Fruit fly (Drosophila melanogaster) whole organism, embryonic: ENCODE results near the gene VhaPPA1-2.

Source experiments
- Adf1 ChIP-seq: fragments of 200-800 bp; sonication (Bioruptor generic); IDR thresholded peaks from 2 replicates; pipeline ENCODE4 v1.3.6; 2022; ENCODE audit warnings: missing biosample characterization, missing genetic modification characterization
- CG10565 ChIP-seq: fragments of 200-800 bp; sonication (Bioruptor generic); optimal IDR thresholded peaks from 3 replicates; lab custom pipeline; 2016; ENCODE audit warnings: missing biosample characterization, mild to moderate bottlenecking, missing genetic modification characterization
- CG11247 ChIP-seq: fragments of 200-800 bp; sonication (Bioruptor generic); IDR thresholded peaks from 2 replicates; pipeline ENCODE4 v1.3.6; 2022; ENCODE audit warnings: missing biosample characterization, missing genetic modification characterization
- CG12299 ChIP-seq: fragments of 200-800 bp; sonication (Bioruptor generic); optimal IDR thresholded peaks from 2 replicates; lab custom pipeline; 2018; ENCODE audit warnings: missing biosample characterization, mild to moderate bottlenecking, missing genetic modification characterization
- CG13296 ChIP-seq: fragments of 200-800 bp; sonication (Bioruptor generic); optimal IDR thresholded peaks from 3 replicates; lab custom pipeline; 2018; ENCODE audit warnings: missing biosample characterization, mild to moderate bottlenecking, missing genetic modification characterization
- CG15011 ChIP-seq: fragments of 200-800 bp; sonication (Bioruptor generic); optimal IDR thresholded peaks from 3 replicates; lab custom pipeline; 2018; ENCODE audit warnings: missing biosample characterization, mild to moderate bottlenecking, missing genetic modification characterization
- CG15269 ChIP-seq: fragments of 200-800 bp; sonication (Bioruptor generic); optimal IDR thresholded peaks from 2 replicates; lab custom pipeline; 2018; ENCODE audit warnings: missing biosample characterization, mild to moderate bottlenecking, missing genetic modification characterization, moderate library complexity
- CG1529 ChIP-seq: fragments of 200-800 bp; sonication (Bioruptor generic); optimal IDR thresholded peaks from 3 replicates; lab custom pipeline; 2018; ENCODE audit warnings: missing biosample characterization, missing genetic modification characterization
- CG1602 ChIP-seq: fragments of 200-800 bp; sonication (Bioruptor generic); optimal IDR thresholded peaks from 3 replicates; lab custom pipeline; 2016; ENCODE audit warnings: missing biosample characterization, missing genetic modification characterization
- CG2116 ChIP-seq: fragments of 200-800 bp; sonication (Bioruptor generic); optimal IDR thresholded peaks from 3 replicates; lab custom pipeline; 2018; ENCODE audit warnings: missing biosample characterization, mild to moderate bottlenecking, missing genetic modification characterization
- CG2678 ChIP-seq: fragments of 200-800 bp; sonication (Bioruptor generic); optimal IDR thresholded peaks from 3 replicates; lab custom pipeline; 2019; ENCODE audit warnings: missing biosample characterization, mild to moderate bottlenecking, missing genetic modification characterization, moderate library complexity
- CG30431 ChIP-seq: fragments of 200-800 bp; sonication (Bioruptor generic); optimal IDR thresholded peaks from 2 replicates; lab custom pipeline; 2017; ENCODE audit warnings: missing biosample characterization, missing genetic modification characterization
- CG32767 ChIP-seq: fragments of 200-800 bp; sonication (Bioruptor generic); IDR thresholded peaks from 2 replicates; pipeline ENCODE4 v1.3.6; 2022; ENCODE audit warnings: missing biosample characterization, missing genetic modification characterization
- CG33213 ChIP-seq: fragments of 200-800 bp; sonication (Bioruptor generic); optimal IDR thresholded peaks from 3 replicates; lab custom pipeline; 2016; ENCODE audit warnings: missing biosample characterization, missing genetic modification characterization
- CG6272 ChIP-seq: fragments of 200-800 bp; sonication (Bioruptor generic); IDR thresholded peaks from 2 replicates; pipeline ENCODE4 v1.3.6; 2022; ENCODE audit warnings: missing biosample characterization, missing genetic modification characterization
- CG6689 ChIP-seq: fragments of 200-800 bp; sonication (Bioruptor generic); IDR thresholded peaks from 2 replicates; pipeline ENCODE4 v1.3.6; 2022; ENCODE audit warnings: missing biosample characterization, missing genetic modification characterization
- CG7928 ChIP-seq: fragments of 200-800 bp; sonication (Bioruptor generic); optimal IDR thresholded peaks from 2 replicates; lab custom pipeline; 2017; ENCODE audit warnings: missing biosample characterization, mild to moderate bottlenecking, missing genetic modification characterization
- CG8359 ChIP-seq: fragments of 200-800 bp; sonication (Bioruptor generic); optimal IDR thresholded peaks from 2 replicates; lab custom pipeline; 2017; ENCODE audit warnings: missing biosample characterization, mild to moderate bottlenecking, missing genetic modification characterization, borderline replicate concordance
- CG8765 ChIP-seq: fragments of 200-800 bp; sonication (Bioruptor generic); IDR thresholded peaks from 2 replicates; pipeline ENCODE4 v1.3.6; 2022; ENCODE audit warnings: missing biosample characterization, missing genetic modification characterization
- CG9797 ChIP-seq: fragments of 200-800 bp; sonication (Bioruptor generic); optimal IDR thresholded peaks from 3 replicates; lab custom pipeline; 2018; ENCODE audit warnings: missing biosample characterization, mild to moderate bottlenecking, missing genetic modification characterization
- CkIIα-i1 ChIP-seq: fragments of 200-800 bp; sonication (Bioruptor generic); IDR thresholded peaks from 2 replicates; pipeline ENCODE4 v1.3.6; 2022; ENCODE audit warnings: missing biosample characterization, missing genetic modification characterization
- CrebB ChIP-seq: fragments of 200-800 bp; sonication (Bioruptor generic); optimal IDR thresholded peaks from 3 replicates; lab custom pipeline; 2018; ENCODE audit warnings: missing biosample characterization, mild to moderate bottlenecking, missing genetic modification characterization
- Dll ChIP-seq: fragments of 200-800 bp; sonication (Bioruptor generic); IDR thresholded peaks from 4 replicates; pipeline ENCODE4 v1.3.6; 2022; ENCODE audit warnings: missing biosample characterization, missing genetic modification characterization; ENCODE audit not compliant: partially characterized antibody
- Dp ChIP-seq: fragments of 200-800 bp; sonication (Bioruptor generic); optimal IDR thresholded peaks from 2 replicates; lab custom pipeline; 2018; ENCODE audit warnings: missing biosample characterization, mild to moderate bottlenecking, missing genetic modification characterization, moderate library complexity
- Drgx ChIP-seq: fragments of 200-800 bp; sonication (Bioruptor generic); IDR thresholded peaks from 2 replicates; pipeline ENCODE4 v1.3.6; 2022; ENCODE audit warnings: missing biosample characterization, missing genetic modification characterization
- Fer3 ChIP-seq: fragments of 200-800 bp; sonication (Bioruptor generic); optimal IDR thresholded peaks from 2 replicates; lab custom pipeline; 2018; ENCODE audit warnings: missing biosample characterization, mild to moderate bottlenecking, missing genetic modification characterization, moderate library complexity
- Gug ChIP-seq: fragments of 200-800 bp; sonication (Bioruptor generic); IDR thresholded peaks from 4 replicates; pipeline ENCODE4 v1.3.6; 2022; ENCODE audit warnings: missing biosample characterization, missing genetic modification characterization
- HHEX ChIP-seq: fragments of 200-800 bp; sonication (Bioruptor generic); optimal IDR thresholded peaks from 3 replicates; lab custom pipeline; 2017; ENCODE audit warnings: missing biosample characterization, mild to moderate bottlenecking, missing genetic modification characterization, missing genetic modification reagents
- HmgZ ChIP-seq: fragments of 200-800 bp; sonication (Bioruptor generic); optimal IDR thresholded peaks from 2 replicates; lab custom pipeline; 2018; ENCODE audit warnings: missing biosample characterization, mild to moderate bottlenecking, missing genetic modification characterization
- Spps ChIP-seq: fragments of 200-800 bp; sonication (Bioruptor generic); optimal IDR thresholded peaks from 2 replicates; lab custom pipeline; 2018; ENCODE audit warnings: missing biosample characterization, mild to moderate bottlenecking, missing genetic modification characterization
- Sry-β ChIP-seq: fragments of 200-800 bp; sonication (Bioruptor generic); optimal IDR thresholded peaks from 2 replicates; lab custom pipeline; 2018; ENCODE audit warnings: missing biosample characterization, mild to moderate bottlenecking, missing genetic modification characterization, moderate library complexity
- Vsx1 ChIP-seq: fragments of 200-800 bp; sonication (Bioruptor generic); optimal IDR thresholded peaks from 2 replicates; lab custom pipeline; 2017; ENCODE audit warnings: missing biosample characterization, mild to moderate bottlenecking, missing genetic modification characterization, missing genetic modification reagents
- bigmax ChIP-seq: fragments of 200-800 bp; sonication (Bioruptor generic); optimal IDR thresholded peaks from 2 replicates; lab custom pipeline; 2018; ENCODE audit warnings: missing biosample characterization, mild to moderate bottlenecking, missing genetic modification characterization
- cg ChIP-seq: fragments of 200-800 bp; sonication (Bioruptor generic); optimal IDR thresholded peaks from 3 replicates; lab custom pipeline; 2019; ENCODE audit warnings: missing biosample characterization, mild to moderate bottlenecking, missing genetic modification characterization, moderate library complexity
- dimm ChIP-seq: fragments of 200-800 bp; sonication (Bioruptor generic); IDR thresholded peaks from 2 replicates; pipeline ENCODE4 v1.3.6; 2022; ENCODE audit warnings: missing biosample characterization, missing genetic modification characterization
- dmrt11E ChIP-seq: fragments of 200-800 bp; sonication (Bioruptor generic); optimal IDR thresholded peaks from 3 replicates; lab custom pipeline; 2018; ENCODE audit warnings: missing biosample characterization, mild to moderate bottlenecking, missing genetic modification characterization, moderate library complexity
- dmrt99B ChIP-seq: fragments of 200-800 bp; sonication (Bioruptor generic); optimal IDR thresholded peaks from 2 replicates; lab custom pipeline; 2018; ENCODE audit warnings: missing biosample characterization, mild to moderate bottlenecking, missing genetic modification characterization, moderate library complexity
- dpn ChIP-seq, 2 experiments: fragments of 200-800 bp; sonication (Bioruptor generic); optimal IDR thresholded peaks; 3 replicates each; lab custom pipeline; 2016; ENCODE audit warnings: missing biosample characterization in 2 of 2, missing genetic modification characterization in 2 of 2
- knrl ChIP-seq: fragments of 200-800 bp; sonication (Bioruptor generic); IDR thresholded peaks from 3 replicates; pipeline ENCODE4 v1.3.6; 2022; ENCODE audit warnings: missing biosample characterization, missing genetic modification characterization; ENCODE audit not compliant: partially characterized antibody
- maf-S ChIP-seq: fragments of 200-800 bp; sonication (Bioruptor generic); optimal IDR thresholded peaks from 2 replicates; lab custom pipeline; 2016; ENCODE audit warnings: missing biosample characterization, missing genetic modification characterization
- mam ChIP-seq: fragments of 200-800 bp; sonication (Bioruptor generic); optimal IDR thresholded peaks from 3 replicates; lab custom pipeline; 2016; ENCODE audit warnings: missing biosample characterization, missing genetic modification characterization
- nerfin-1 ChIP-seq: fragments of 200-800 bp; sonication (Bioruptor generic); optimal IDR thresholded peaks from 3 replicates; lab custom pipeline; 2019; ENCODE audit warnings: missing biosample characterization, mild to moderate bottlenecking, missing genetic modification characterization, moderate library complexity
- odd ChIP-seq: fragments of 200-800 bp; sonication (Bioruptor generic); optimal IDR thresholded peaks from 2 replicates; lab custom pipeline; 2017; ENCODE audit warnings: missing biosample characterization, mild to moderate bottlenecking, missing genetic modification characterization
- peb ChIP-seq: fragments of 200-800 bp; sonication (Bioruptor generic); IDR thresholded peaks from 2 replicates; pipeline ENCODE4 v1.3.6; 2022; ENCODE audit warnings: missing biosample characterization, missing genetic modification characterization
- run ChIP-seq: fragments of 200-800 bp; sonication (Bioruptor generic); optimal IDR thresholded peaks from 3 replicates; lab custom pipeline; 2018; ENCODE audit warnings: missing biosample characterization, mild to moderate bottlenecking, missing genetic modification characterization
- ssp ChIP-seq: fragments of 200-800 bp; sonication (Bioruptor generic); IDR thresholded peaks from 2 replicates; pipeline ENCODE4 v1.3.6; 2022; ENCODE audit warnings: missing biosample characterization, missing genetic modification characterization
- tgo ChIP-seq: fragments of 200-800 bp; sonication (Bioruptor generic); IDR thresholded peaks from 3 replicates; pipeline ENCODE4 v1.3.6; 2022; ENCODE audit warnings: missing biosample characterization, missing genetic modification characterization
- vnd ChIP-seq: fragments of 200-800 bp; sonication (Bioruptor generic); IDR thresholded peaks from 3 replicates; pipeline ENCODE4 v1.3.6; 2022; ENCODE audit warnings: missing biosample characterization, missing genetic modification characterization; ENCODE audit not compliant: partially characterized antibody
- wor ChIP-seq: fragments of 200-800 bp; sonication (Bioruptor generic); IDR thresholded peaks from 2 replicates; pipeline ENCODE4 v1.3.6; 2022; ENCODE audit warnings: missing biosample characterization, missing genetic modification characterization
- yki ChIP-seq: fragments of >200 bp; optimal IDR thresholded peaks from 3 replicates; lab custom pipeline; 2018

The VhaPPA1-2 gene

DNA sequence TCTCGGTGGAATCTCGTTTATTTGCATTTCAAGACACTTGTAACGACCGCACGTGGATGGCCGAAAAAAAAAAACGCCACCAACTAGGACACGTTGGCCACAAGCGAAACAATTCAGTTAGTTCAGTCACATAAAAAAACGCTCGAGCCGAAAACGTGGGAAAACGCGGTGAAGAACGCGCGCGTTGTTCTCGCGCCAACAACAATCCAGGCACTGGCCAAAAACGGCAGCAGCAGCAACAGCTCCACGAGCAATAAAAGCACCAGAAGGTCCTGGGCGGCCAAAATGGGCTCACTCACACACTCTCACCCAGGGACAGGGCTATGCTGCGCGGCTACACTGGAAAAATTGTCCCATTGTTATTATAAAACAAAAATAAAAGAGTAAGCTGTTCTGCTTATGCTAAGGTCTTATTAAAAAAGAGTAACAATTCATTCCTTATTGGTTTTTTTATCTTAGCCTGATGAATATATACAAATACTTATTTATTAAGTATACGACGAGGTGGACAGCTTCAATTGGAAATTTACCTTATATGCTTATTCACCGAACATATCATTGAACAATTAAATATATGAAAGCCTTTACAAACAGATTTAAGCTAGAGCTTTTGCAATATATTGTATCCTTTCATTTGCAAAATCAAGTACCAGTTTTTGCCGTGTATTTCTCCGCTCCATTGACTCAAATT, 24.7 kb downstream of the VhaPPA1-2 start, which contains the start of gene btsz (continued):
- TF ChIP-seq CG1529 (GFP tag; lab: Kevin White, UChicago) (no peak), yki (lab: Kevin White, UChicago) (no peak), CG6689 (GFP tag; lab: Robert Waterston, UW) (0 out of 2 replicates have a peak, but pooled peaks have one; percentile 31), odd (GFP tag; lab: Kevin White, UChicago) (peak; percentile 22), maf-S (no peak), CrebB (tag; lab: Kevin White, UChicago) (no peak), Adf1 (no peak), knrl (GFP tag; lab: Robert Waterston, UW) (no peak), CG7928 (no peak), CG6272 (GFP tag; lab: Robert Waterston, UW) (no peak), dpn (GFP tag; optimal IDR thresholded peaks at IDR 0.05; lab: Kevin White, UChicago) (no peak), Sry-β (no peak), Vsx1 (no peak), dimm (no peak), wor (GFP tag; lab: Robert Waterston, UW) (no peak), Fer3 (tag; lab: Kevin White, UChicago) (peak; percentile 10), mam (GFP tag; lab: Kevin White, UChicago) (peak; percentile 21), HHEX (GFP tag; lab: Kevin White, UChicago) (peak; percentile 55), dmrt99B (peak; percentile 75), ssp (GFP tag; lab: Robert Waterston, UW) (no peak), CG15269 (tag; lab: Kevin White, UChicago) (peak; percentile 53), CG32767 (GFP tag; lab: Robert Waterston, UW) (no peak), CG9797 (GFP tag; lab: Kevin White, UChicago) (no peak), CG11247 (GFP tag; lab: Robert Waterston, UW) (no peak), CG2116 (peak; percentile 1), CG30431 (GFP tag; lab: Kevin White, UChicago) (no peak), CG2678 (tag; lab: Kevin White, UChicago) (peak; percentile 83), nerfin-1 (tag; lab: Kevin White, UChicago) (no peak), CG33213 (no peak), Dll (GFP tag; lab: Robert Waterston, UW) (no peak), CG10565 (no peak), CG15011 (peak; percentile 53), CG8765 (GFP tag; lab: Robert Waterston, UW) (no peak), CG1602 (GFP tag; lab: Kevin White, UChicago) (no peak), peb (no peak), bigmax (GFP tag; lab: Kevin White, UChicago) (no peak), Gug (no peak), CkIIα-i1 (GFP tag; lab: Robert Waterston, UW) (no peak), Drgx (GFP tag; lab: Robert Waterston, UW) (no peak), CG8359 (GFP tag; lab: Kevin White, UChicago) (no peak), run (no peak), CG12299 (tag; lab: Kevin White, UChicago) (no peak), tgo (GFP tag; lab: Robert Waterston, UW) (no peak), Spps (tag; lab: Kevin White, UChicago) (no peak), Dp (no peak), dmrt11E (tag; lab: Kevin White, UChicago) (no peak), CG13296 (GFP tag; lab: Kevin White, UChicago) (peak; percentile 64), HmgZ (tag; lab: Kevin White, UChicago) (no peak), cg (GFP tag; lab: Kevin White, UChicago) (no peak), vnd (GFP tag; lab: Robert Waterston, UW) (no peak)
